Worm (Caenorhabditis elegans) whole organism, L4 larva: ENCODE results near the gene F56A8.5.

Experiments
- D1046.2 ChIP-seq: fragments of 200-800 bp; sonication (Bioruptor generic); IDR thresholded peaks from 2 replicates; pipeline ENCODE4 v1.3.6; 2022; ENCODE audit warnings: missing genetic modification characterization, missing compliant biosample characterization
- F26F4.8 ChIP-seq: fragments of 200-800 bp; sonication (Bioruptor generic); conservative IDR thresholded peaks from 2 replicates; pipeline ENCODE4 v1.3.6; 2022; ENCODE audit warnings: missing genetic modification characterization, missing compliant biosample characterization
- F44E2.7 ChIP-seq: fragments of 200-800 bp; sonication (Bioruptor generic); IDR thresholded peaks from 2 replicates; pipeline ENCODE4 v2.1.2; 2022; ENCODE audit warnings: missing genetic modification characterization, missing compliant biosample characterization
- R02D3.7 ChIP-seq: fragments of 150-350 bp; sonication (generic microtip); optimal IDR thresholded peaks from 3 replicates; lab custom pipeline; 2014; ENCODE audit warnings: missing biosample characterization, missing genetic modification characterization
- T20F7.1 ChIP-seq: fragments of 200-800 bp; sonication (Bioruptor generic); optimal IDR thresholded peaks from 2 replicates; lab custom pipeline; 2018; ENCODE audit warnings: mild to moderate bottlenecking, missing genetic modification characterization, missing compliant biosample characterization
- T26A8.4 ChIP-seq: fragments of 200-800 bp; sonication (Bioruptor generic); IDR thresholded peaks from 2 replicates; pipeline ENCODE4 v1.3.6; 2022; ENCODE audit warnings: missing genetic modification characterization, missing compliant biosample characterization
- Y105C5A.15 ChIP-seq: fragments of 200-800 bp; sonication (Bioruptor generic); IDR thresholded peaks from 2 replicates; pipeline ENCODE4 v1.3.6; 2022; ENCODE audit warnings: missing genetic modification characterization, missing compliant biosample characterization
- Y5F2A.4 ChIP-seq: fragments of 200-800 bp; sonication (Bioruptor generic); optimal IDR thresholded peaks from 2 replicates; lab custom pipeline; 2018; ENCODE audit warnings: mild to moderate bottlenecking, missing genetic modification characterization, missing compliant biosample characterization
- Y75B8A.6 ChIP-seq: fragments of 200-800 bp; sonication (Bioruptor generic); IDR thresholded peaks from 2 replicates; pipeline ENCODE4 v1.3.6; 2022; ENCODE audit warnings: missing genetic modification reagents, missing genetic modification characterization, missing compliant biosample characterization
- ZK546.5 ChIP-seq, 2 experiments: sonication (generic microtip); optimal IDR thresholded peaks; 2 replicates each; lab custom pipeline; 2017; ENCODE audit warnings: missing biosample characterization in 2 of 2, missing genetic modification characterization in 2 of 2
- aha-1 ChIP-seq: fragments of 150-350 bp; peaks from one replicate; lab custom pipeline; 2014; ENCODE audit warnings: missing biosample characterization, missing genetic modification characterization
- arid-1 ChIP-seq: fragments of 200-800 bp; sonication (Bioruptor generic); conservative IDR thresholded peaks from 2 replicates; pipeline ENCODE4 v1.3.6; 2022; ENCODE audit warnings: missing genetic modification reagents, missing genetic modification characterization, missing compliant biosample characterization
- ces-1 ChIP-seq: fragments of 150-350 bp; sonication (generic microtip); optimal IDR thresholded peaks from 4 replicates; lab custom pipeline; 2014; ENCODE audit warnings: missing biosample characterization, missing genetic modification reagents, missing genetic modification characterization
- ctbp-1 ChIP-seq: fragments of 200-800 bp; sonication (Bioruptor generic); IDR thresholded peaks from 2 replicates; pipeline ENCODE4 v1.3.6; 2022; ENCODE audit warnings: missing genetic modification reagents, missing genetic modification characterization, missing compliant biosample characterization
- daf-12 ChIP-seq: fragments of 150-350 bp; optimal IDR thresholded peaks from 2 replicates; lab custom pipeline; 2014; ENCODE audit warnings: missing biosample characterization, missing genetic modification reagents, missing genetic modification characterization
- daf-16 ChIP-seq, 3 experiments: sonication (generic microtip); optimal IDR thresholded peaks; 2 replicates each; lab custom pipeline; 2016 to 2017; ENCODE audit warnings: missing genetic modification characterization in 3 of 3, missing genetic modification reagents in 3 of 3, mild to moderate bottlenecking in 2 of 3, missing compliant biosample characterization in 2 of 3, missing biosample characterization in 1 of 3, moderate library complexity in 1 of 3
- dmd-6 ChIP-seq: fragments of 200-800 bp; sonication (Bioruptor generic); IDR thresholded peaks from 2 replicates; pipeline ENCODE4 v1.3.6; 2022; ENCODE audit warnings: missing genetic modification reagents, missing genetic modification characterization, missing compliant biosample characterization
- dmd-8 ChIP-seq: fragments of 200-800 bp; sonication (Bioruptor generic); IDR thresholded peaks from 2 replicates; pipeline ENCODE4 v1.3.6; 2022; ENCODE audit warnings: missing genetic modification characterization, missing compliant biosample characterization
- dpl-1 ChIP-seq: fragments of 150-350 bp; optimal IDR thresholded peaks from 2 replicates; lab custom pipeline; 2014; ENCODE audit warnings: missing biosample characterization, missing genetic modification reagents, missing genetic modification characterization
- egl-43 ChIP-seq: fragments of 200-800 bp; sonication (Bioruptor generic); IDR thresholded peaks from 2 replicates; pipeline ENCODE4 v1.3.6; 2022; ENCODE audit warnings: missing genetic modification reagents, missing genetic modification characterization, missing compliant biosample characterization
- fkh-10 ChIP-seq: fragments of 150-350 bp; optimal IDR thresholded peaks from 2 replicates; lab custom pipeline; 2014; ENCODE audit warnings: missing biosample characterization, missing genetic modification reagents, missing genetic modification characterization
- gei-8 ChIP-seq: fragments of 200-800 bp; sonication (Bioruptor generic); optimal IDR thresholded peaks from 2 replicates; lab custom pipeline; 2018; ENCODE audit warnings: mild to moderate bottlenecking, missing genetic modification characterization, missing compliant biosample characterization
- hif-1 ChIP-seq, 2 experiments: sonication (generic microtip); optimal IDR thresholded peaks; 2 replicates each; lab custom pipeline; 2016 to 2017; ENCODE audit warnings: missing compliant biosample characterization in 2 of 2, missing genetic modification characterization in 2 of 2, missing genetic modification reagents in 2 of 2, missing genotype in 2 of 2, mild to moderate bottlenecking in 1 of 2
- hlh-11 ChIP-seq: fragments of 200-800 bp; sonication (Bioruptor generic); optimal IDR thresholded peaks from 2 replicates; lab custom pipeline; 2018; ENCODE audit warnings: mild to moderate bottlenecking, missing genetic modification characterization, missing compliant biosample characterization
- hlh-30 ChIP-seq: sonication (generic microtip); optimal IDR thresholded peaks from 2 replicates; lab custom pipeline; 2017; ENCODE audit warnings: antibody characterized with exemption, mild to moderate bottlenecking, missing genetic modification characterization, missing compliant biosample characterization; ENCODE audit not compliant: insufficient read depth
- lin-1 ChIP-seq: fragments of 200-800 bp; sonication (Bioruptor generic); IDR thresholded peaks from 2 replicates; pipeline ENCODE4 v1.3.6; 2022; ENCODE audit warnings: missing genetic modification reagents, missing genetic modification characterization, missing compliant biosample characterization
- lin-29 ChIP-seq: fragments of 200-800 bp; sonication (Bioruptor generic); IDR thresholded peaks from 2 replicates; pipeline ENCODE4 v1.3.6; 2022; ENCODE audit warnings: missing genetic modification reagents, missing genetic modification characterization, missing compliant biosample characterization
- lin-39 ChIP-seq: fragments of 150-350 bp; optimal IDR thresholded peaks from 2 replicates; lab custom pipeline; 2014; ENCODE audit warnings: missing biosample characterization, missing genetic modification reagents, missing genetic modification characterization
- lsy-2 ChIP-seq, 2 experiments: fragments of 150-350 bp in 1 of 2; sonication (generic microtip) in 1 of 2; optimal IDR thresholded peaks; 2 replicates each; lab custom pipeline; 2014 to 2017; ENCODE audit warnings: missing biosample characterization in 2 of 2, missing genetic modification characterization in 2 of 2
- madf-5 ChIP-seq, 2 experiments: fragments of 200-800 bp; sonication (Bioruptor generic); IDR thresholded peaks; 2 replicates each; pipeline ENCODE4 v1.3.6; 2022; ENCODE audit warnings: missing compliant biosample characterization in 2 of 2, missing genetic modification characterization in 2 of 2
- madf-9 ChIP-seq: fragments of 200-800 bp; sonication (Bioruptor generic); conservative IDR thresholded peaks from 2 replicates; pipeline ENCODE4 v1.3.6; 2022; ENCODE audit warnings: missing genetic modification reagents, missing genetic modification characterization, missing compliant biosample characterization
- mdl-1 ChIP-seq, 2 experiments: fragments of 150-350 bp in 1 of 2; sonication (generic microtip) in 1 of 2; optimal IDR thresholded peaks; 2 replicates each; lab custom pipeline; 2014 to 2017; ENCODE audit warnings: missing biosample characterization in 2 of 2, missing genetic modification characterization in 2 of 2
- mdt-29 ChIP-seq: fragments of 200-800 bp; sonication (Bioruptor generic); IDR thresholded peaks from 2 replicates; pipeline ENCODE4 v1.3.6; 2022; ENCODE audit warnings: missing genetic modification reagents, missing genetic modification characterization, missing compliant biosample characterization
- mep-1 ChIP-seq: fragments of 150-350 bp; sonication (generic microtip); optimal IDR thresholded peaks from 3 replicates; lab custom pipeline; 2014; ENCODE audit warnings: missing biosample characterization, missing genetic modification characterization
- mxl-3 ChIP-seq: fragments of 200-800 bp; sonication (Bioruptor generic); optimal IDR thresholded peaks from 2 replicates; lab custom pipeline; 2018; ENCODE audit warnings: mild to moderate bottlenecking, missing genetic modification characterization, missing compliant biosample characterization
- nhr-111 ChIP-seq: fragments of 200-800 bp; sonication (Bioruptor generic); optimal IDR thresholded peaks from 2 replicates; lab custom pipeline; 2018; ENCODE audit warnings: mild to moderate bottlenecking, missing genetic modification characterization, missing compliant biosample characterization
- nhr-237 ChIP-seq: sonication (generic microtip); optimal IDR thresholded peaks from 2 replicates; lab custom pipeline; 2017; ENCODE audit warnings: missing biosample characterization, missing genetic modification characterization
- nhr-28 ChIP-seq: fragments of 150-350 bp; optimal IDR thresholded peaks from 2 replicates; lab custom pipeline; 2014; ENCODE audit warnings: missing biosample characterization, missing genetic modification characterization
- saeg-2 ChIP-seq: fragments of 200-800 bp; sonication (Bioruptor generic); IDR thresholded peaks from 2 replicates; pipeline ENCODE4 v1.3.6; 2022; ENCODE audit warnings: missing genetic modification reagents, missing genetic modification characterization, missing compliant biosample characterization
- sdz-12 ChIP-seq: fragments of 200-800 bp; sonication (Bioruptor generic); optimal IDR thresholded peaks from 2 replicates; lab custom pipeline; 2018; ENCODE audit warnings: mild to moderate bottlenecking, missing genetic modification characterization, missing compliant biosample characterization
- spr-1 ChIP-seq: sonication (generic microtip); optimal IDR thresholded peaks from 2 replicates; lab custom pipeline; 2016; ENCODE audit warnings: mild to moderate bottlenecking, missing genetic modification characterization, missing compliant biosample characterization
- spr-3 ChIP-seq: fragments of 200-800 bp; sonication (Bioruptor generic); optimal IDR thresholded peaks from 2 replicates; lab custom pipeline; 2018; ENCODE audit warnings: mild to moderate bottlenecking, missing genetic modification characterization, missing compliant biosample characterization
- tag-97 ChIP-seq: fragments of 200-800 bp; sonication (Bioruptor generic); IDR thresholded peaks from 2 replicates; pipeline ENCODE4 v1.3.6; 2022; ENCODE audit warnings: missing genetic modification characterization, missing compliant biosample characterization
- vab-7 ChIP-seq: fragments of 200-800 bp; sonication (Bioruptor generic); IDR thresholded peaks from 2 replicates; pipeline ENCODE4 v1.3.6; 2022; ENCODE audit warnings: missing genetic modification reagents, missing genetic modification characterization, missing compliant biosample characterization
- zag-1 ChIP-seq: fragments of 150-350 bp; optimal IDR thresholded peaks from 2 replicates; lab custom pipeline; 2014; ENCODE audit warnings: missing biosample characterization, missing genetic modification characterization
- zfp-3 ChIP-seq: fragments of 200-800 bp; sonication (Bioruptor generic); conservative IDR thresholded peaks from 2 replicates; pipeline ENCODE4 v1.3.6; 2022; ENCODE audit warnings: missing genetic modification reagents, missing genetic modification characterization, missing compliant biosample characterization
- ztf-11 ChIP-seq: fragments of 150-350 bp; optimal IDR thresholded peaks from 2 replicates; lab custom pipeline; 2014; ENCODE audit warnings: missing biosample characterization, missing genetic modification characterization
- ztf-7 ChIP-seq: fragments of 150-350 bp; optimal IDR thresholded peaks from 2 replicates; lab custom pipeline; 2014; ENCODE audit warnings: missing biosample characterization, missing genetic modification characterization

The F56A8.5 gene

ce11 chrIII:13224395-13224794 lies 41.3 kb upstream of the F56A8.5 start (continued):
- TF ChIP-seq hlh-30 (peak; percentile 73), arid-1 (0 out of 2 replicates have a peak, but pooled peaks have one; percentile 45), madf-5 (GFP tag; IDR thresholded peaks at IDR 0.05; lab: Robert Waterston, UW) (no peak), dmd-8 (GFP tag; lab: Robert Waterston, UW) (peak; percentile 70; the same call in 1 of the 2 replicates), tag-97 (GFP tag; lab: Robert Waterston, UW) (no peak), ztf-7 (tag; lab: Kevin White, UChicago) (no peak), nhr-237 (no peak), saeg-2 (GFP tag; lab: Robert Waterston, UW) (no peak), nhr-28 (tag; lab: Kevin White, UChicago) (no peak), ztf-11 (no peak), spr-3 (GFP tag; lab: Kevin White, UChicago) (no peak), egl-43 (GFP tag; lab: Robert Waterston, UW) (no peak), zfp-3 (no peak), T20F7.1 (GFP tag; lab: Kevin White, UChicago) (no peak), mxl-3 (no peak), aha-1 (tag; lab: Kevin White, UChicago) (no peak), fkh-10 (GFP tag; lab: Kevin White, UChicago) (no peak), sdz-12 (GFP tag; lab: Kevin White, UChicago) (no peak), lin-39 (no peak), F44E2.7 (no peak), lin-1 (GFP tag; lab: Robert Waterston, UW) (peak; percentile 35; the same call in 1 of the 2 replicates), spr-1 (tag; lab: Kevin White, UChicago) (no peak), Y105C5A.15 (no peak), mep-1 (tag; lab: Kevin White, UChicago) (peak; percentile 16), lin-29 (GFP tag; lab: Robert Waterston, UW) (no peak), lsy-2 (tag; optimal IDR thresholded peaks at IDR 0.05; lab: Kevin White, UChicago) (peak in 1 of 2 experiments; percentile 14), vab-7 (GFP tag; lab: Robert Waterston, UW) (0 out of 2 replicates have a peak, but pooled peaks have one; percentile 1), ctbp-1 (GFP tag; lab: Robert Waterston, UW) (0 out of 2 replicates have a peak, but pooled peaks have one; percentile 49), zag-1 (tag; lab: Kevin White, UChicago) (no peak), mdt-29 (no peak)

ce11 chrIII:13225019-13225418 lies 40.6 kb upstream of the F56A8.5 start:
- TF ChIP-seq mdt-29 (no peak), Y75B8A.6 (GFP tag; lab: Robert Waterston, UW) (no peak), hlh-11 (tag; lab: Kevin White, UChicago) (peak; percentile 16), daf-16 (GFP tag; optimal IDR thresholded peaks at IDR 0.05; lab: Kevin White, UChicago) (peak in 1 of 2 experiments; percentile 6), daf-16 (tag; optimal IDR thresholded peaks at IDR 0.05; lab: Kevin White, UChicago) (peak; percentile 45), zag-1 (tag; lab: Kevin White, UChicago) (no peak), D1046.2 (GFP tag; lab: Robert Waterston, UW) (peak; percentile 64; the same call in 1 of the 2 replicates), lin-39 (no peak), F26F4.8 (GFP tag; lab: Robert Waterston, UW) (no peak), daf-12 (tag; lab: Kevin White, UChicago) (no peak), F44E2.7 (peak; percentile 22; the same call in 1 of the 2 replicates), zfp-3 (no peak), ztf-7 (tag; lab: Kevin White, UChicago) (no peak), ZK546.5 (tag; optimal IDR thresholded peaks at IDR 0.05; lab: Kevin White, UChicago) (no peak), R02D3.7 (tag; lab: Kevin White, UChicago) (no peak), tag-97 (GFP tag; lab: Robert Waterston, UW) (no peak), saeg-2 (GFP tag; lab: Robert Waterston, UW) (no peak), spr-3 (GFP tag; lab: Kevin White, UChicago) (no peak), Y5F2A.4 (GFP tag; lab: Kevin White, UChicago) (peak; percentile 22), T26A8.4 (GFP tag; lab: Robert Waterston, UW) (peak; percentile 32; the same call in 1 of the 2 replicates), dmd-6 (GFP tag; lab: Robert Waterston, UW) (no peak), gei-8 (GFP tag; lab: Kevin White, UChicago) (no peak), nhr-237 (no peak), madf-9 (GFP tag; lab: Robert Waterston, UW) (no peak), nhr-111 (GFP tag; lab: Kevin White, UChicago) (no peak), ces-1 (GFP tag; lab: Kevin White, UChicago) (no peak), aha-1 (tag; lab: Kevin White, UChicago) (no peak), hif-1 (tag; optimal IDR thresholded peaks at IDR 0.05; lab: Kevin White, UChicago) (no peak), mdl-1 (tag; optimal IDR thresholded peaks at IDR 0.05; lab: Kevin White, UChicago) (no peak), nhr-28 (tag; lab: Kevin White, UChicago) (no peak), dpl-1 (no peak), lin-29 (GFP tag; lab: Robert Waterston, UW) (no peak), egl-43 (GFP tag; lab: Robert Waterston, UW) (no peak)
